Fruit fly (Drosophila melanogaster) whole organism, larva: ENCODE measurements around the gene dsf.

Experiments
- noc ChIP-seq: fragments of 200-800 bp; sonication (Bioruptor generic); optimal IDR thresholded peaks from 3 replicates; lab custom pipeline; 2019; ENCODE audit warnings: missing biosample characterization, mild to moderate bottlenecking, missing genetic modification characterization, moderate library complexity

The dsf gene

dm6 chr2L:5988115-5989092 lies 62.7 kb downstream of the dsf start:
- TF ChIP-seq noc (tag; lab: Kevin White, UChicago): no peak
